Fruit fly (Drosophila melanogaster): ENCODE measurements around the gene Slu7.

Gene Slu7

dm6 chr3R:29054047-29054446 is 15.2 kb upstream of the Slu7 start, which contains the start of gene CG11843:
Gene CG11843, plus strand, starts transcription at chr3R:29054347.
- no peak for TF ChIP-seq Ets21C (GFP tag; optimal IDR thresholded peaks at IDR 0.05)
- no peak for TF ChIP-seq CG6792 (GFP tag; optimal IDR thresholded peaks at IDR 0.05)
- TF ChIP-seq Hr38 (GFP tag; optimal IDR thresholded peaks at IDR 0.05): no peak
- TF ChIP-seq Lpt (GFP tag; optimal IDR thresholded peaks at IDR 0.05): no peak
- TF ChIP-seq Sox14 (GFP tag; optimal IDR thresholded peaks at IDR 0.05): no peak
- no peak for TF ChIP-seq acj6 (GFP tag; optimal IDR thresholded peaks at IDR 0.05)
- no peak for TF ChIP-seq CG9139 (GFP tag; optimal IDR thresholded peaks at IDR 0.05)
- TF ChIP-seq CG32006 (GFP tag; optimal IDR thresholded peaks at IDR 0.05): no peak
- no peak for TF ChIP-seq CG8319 (GFP tag; optimal IDR thresholded peaks at IDR 0.05)
- no peak for TF ChIP-seq CG6276 (GFP tag; optimal IDR thresholded peaks at IDR 0.05)
- no peak for TF ChIP-seq CG3032 (tag; optimal IDR thresholded peaks at IDR 0.05)
- TF ChIP-seq Gug (GFP tag; IDR thresholded peaks at IDR 0.05): no peak
- TF ChIP-seq CG11294 (GFP tag; IDR thresholded peaks at IDR 0.05): no peak
- no peak for TF ChIP-seq CG6163 (GFP tag; IDR thresholded peaks at IDR 0.05)
- no peak for TF ChIP-seq CG6854 (GFP tag; optimal IDR thresholded peaks at IDR 0.05)

- TF ChIP-seq CG1621 (tag; optimal IDR thresholded peaks at IDR 0.05) (no peak), CG10631 (GFP tag; optimal IDR thresholded peaks at IDR 0.05) (no peak), acj6 (GFP tag; optimal IDR thresholded peaks at IDR 0.05) (no peak), vri (GFP tag; optimal IDR thresholded peaks at IDR 0.05) (no peak), fkh (GFP tag; optimal IDR thresholded peaks at IDR 0.05) (peak; percentile 40), Eip78C (GFP tag) (no peak), Sox102F (GFP tag; optimal IDR thresholded peaks at IDR 0.05) (no peak), CG7368 (GFP tag; optimal IDR thresholded peaks at IDR 0.05) (no peak)
Observed at dm6 chr3R:29052380-29052779, 13.5 kb upstream of the Slu7 start, which contains the start of gene CG11842. Gene CG11842, plus strand, starts transcription at chr3R:29052680.

- TF ChIP-seq CG11902 (GFP tag; optimal IDR thresholded peaks at IDR 0.05) (no peak), CG8632 (GFP tag; optimal IDR thresholded peaks at IDR 0.05) (no peak), pdm3 (GFP tag; optimal IDR thresholded peaks at IDR 0.05) (no peak), Smox (GFP tag; optimal IDR thresholded peaks at IDR 0.05) (no peak), Sox15 (GFP tag; optimal IDR thresholded peaks at IDR 0.05) (no peak), CG1621 (tag; optimal IDR thresholded peaks at IDR 0.05) (no peak), CG16779 (tag; optimal IDR thresholded peaks at IDR 0.05) (no peak), Sox14 (GFP tag; optimal IDR thresholded peaks at IDR 0.05) (no peak), Gug (GFP tag; IDR thresholded peaks at IDR 0.05) (no peak), svp (GFP tag) (no peak), lz (GFP tag; optimal IDR thresholded peaks at IDR 0.05) (no peak)
Observed at dm6 chr3R:29050756-29051155, 11.9 kb upstream of the Slu7 start, which contains the start of gene CG11841. Gene CG11841, plus strand, starts transcription at chr3R:29051056.

dm6 chr3R:29049055-29049722 is 10.3 kb upstream of the Slu7 start, which contains the start of gene CG11837:
Gene CG11837, plus strand, starts transcription at chr3R:29049493.
- TF ChIP-seq CG34406 (GFP tag; optimal IDR thresholded peaks at IDR 0.05) (no peak), CG8632 (GFP tag; optimal IDR thresholded peaks at IDR 0.05) (no peak), fkh (GFP tag; optimal IDR thresholded peaks at IDR 0.05) (peak; percentile 74), salr (GFP tag; optimal IDR thresholded peaks at IDR 0.05) (no peak), lz (GFP tag; optimal IDR thresholded peaks at IDR 0.05) (no peak), Blimp-1 (GFP tag; optimal IDR thresholded peaks at IDR 0.05) (no peak)

dm6 chr3R:29040526-29041195 is 1.8 kb upstream of the Slu7 start:
- TF ChIP-seq Sox15 (GFP tag; optimal IDR thresholded peaks at IDR 0.05) (no peak), Smox (GFP tag; optimal IDR thresholded peaks at IDR 0.05) (no peak), CG3032 (tag; optimal IDR thresholded peaks at IDR 0.05) (peak; percentile 50), acj6 (GFP tag; optimal IDR thresholded peaks at IDR 0.05) (no peak), Sox14 (GFP tag; optimal IDR thresholded peaks at IDR 0.05) (no peak), CG34406 (GFP tag; optimal IDR thresholded peaks at IDR 0.05) (no peak), CG11294 (GFP tag; IDR thresholded peaks at IDR 0.05) (0 out of 2 replicates have a peak, but pooled peaks have one; percentile 17), Hr38 (GFP tag; optimal IDR thresholded peaks at IDR 0.05) (no peak), Lpt (GFP tag; optimal IDR thresholded peaks at IDR 0.05) (no peak), CG10669 (GFP tag; optimal IDR thresholded peaks at IDR 0.05) (no peak), achi (GFP tag; optimal IDR thresholded peaks at IDR 0.05) (no peak), OdsH (GFP tag; optimal IDR thresholded peaks at IDR 0.05) (no peak), cyc (GFP tag; optimal IDR thresholded peaks at IDR 0.05) (no peak), spab (GFP tag; optimal IDR thresholded peaks at IDR 0.05) (no peak), Eip75B (GFP tag; optimal IDR thresholded peaks at IDR 0.05) (no peak), fd59A (GFP tag; optimal IDR thresholded peaks at IDR 0.05) (peak; percentile 27), CG11762 (GFP tag; optimal IDR thresholded peaks at IDR 0.05; ENCODE audit: insufficient read depth) (peak; percentile 30), Blimp-1 (GFP tag; optimal IDR thresholded peaks at IDR 0.05) (no peak), dac (GFP tag; optimal IDR thresholded peaks at IDR 0.05) (no peak)

Measured in whole organism, prepupa.